Worm (Caenorhabditis elegans): ENCODE measurements around the gene T02C12.5.

DNA sequence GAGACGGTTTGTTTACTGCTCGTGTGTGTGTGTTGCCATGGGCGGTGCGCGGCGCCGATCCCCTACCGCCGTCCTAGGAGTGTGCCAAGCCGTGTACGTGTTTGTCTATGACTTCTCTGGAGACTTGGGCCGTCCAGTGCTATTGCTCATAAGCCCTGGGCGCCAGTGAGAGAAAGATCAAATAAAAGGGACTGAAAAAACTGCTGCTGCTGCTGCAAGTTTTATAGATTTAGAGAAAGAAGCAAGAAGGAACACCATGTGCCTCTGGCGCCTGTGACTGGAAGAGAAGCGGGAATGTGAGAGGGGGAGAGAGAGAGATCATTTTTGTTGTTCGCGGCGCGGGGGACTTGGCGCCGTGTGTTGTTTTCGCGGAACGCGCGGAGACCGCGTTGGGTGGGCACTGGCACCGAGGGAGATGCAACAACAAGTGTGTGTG is 43.9 kb downstream of the T02C12.5 start:
- TF ChIP-seq ama-1 (optimal IDR thresholded peaks at IDR 0.05) = no peak
- no peak for TF ChIP-seq ztf-11 (tag; optimal IDR thresholded peaks at IDR 0.05)
- no peak for TF ChIP-seq aly-2 (tag; optimal IDR thresholded peaks at IDR 0.05)
- no peak for TF ChIP-seq unc-39 (tag; optimal IDR thresholded peaks at IDR 0.05)
- no peak for TF ChIP-seq R02D3.7 (tag; optimal IDR thresholded peaks at IDR 0.05)
- TF ChIP-seq unc-62 (GFP tag; optimal IDR thresholded peaks at IDR 0.05) = no peak
- TF ChIP-seq nhr-76 (tag; optimal IDR thresholded peaks at IDR 0.05) = no peak
- no peak for TF ChIP-seq daf-12 (tag; optimal IDR thresholded peaks at IDR 0.05)
- no peak for TF ChIP-seq fos-1 (tag; optimal IDR thresholded peaks at IDR 0.05)
- no peak for TF ChIP-seq ZK546.5 (tag; optimal IDR thresholded peaks at IDR 0.05)
- no peak for TF ChIP-seq fkh-10 (GFP tag; optimal IDR thresholded peaks at IDR 0.05)
- no peak for TF ChIP-seq nhr-77 (tag; optimal IDR thresholded peaks at IDR 0.05)
